Worm (Caenorhabditis elegans) whole organism, L1 larva: ENCODE measurements around the gene R03H10.2.

ENCODE experiments used
- C04F5.9 ChIP-seq: sonication (generic microtip); optimal IDR thresholded peaks from 2 replicates; lab custom pipeline; 2016; ENCODE audit warnings: missing genetic modification characterization, missing compliant biosample characterization
- alr-1 ChIP-seq: fragments of 200-800 bp; sonication (Bioruptor generic); optimal IDR thresholded peaks from 2 replicates; lab custom pipeline; 2018; ENCODE audit warnings: borderline replicate concordance, mild to moderate bottlenecking, missing genetic modification characterization, missing compliant biosample characterization
- ceh-8 ChIP-seq: fragments of 200-800 bp; sonication (Bioruptor generic); optimal IDR thresholded peaks from 2 replicates; lab custom pipeline; 2018; ENCODE audit warnings: mild to moderate bottlenecking, missing genetic modification characterization, moderate library complexity, missing compliant biosample characterization
- ceh-88 ChIP-seq: fragments of 200-800 bp; sonication (Bioruptor generic); IDR thresholded peaks from 2 replicates; pipeline ENCODE4 v1.3.6; 2022; ENCODE audit warnings: missing genetic modification characterization, missing compliant biosample characterization
- ceh-90 ChIP-seq: sonication (generic microtip); optimal IDR thresholded peaks from 2 replicates; lab custom pipeline; 2016; ENCODE audit warnings: missing genetic modification characterization, missing compliant biosample characterization
- dpl-1 ChIP-seq, 3 experiments: fragments of 150-350 bp in 2 of 3; sonication (generic microtip) in 1 of 3; optimal IDR thresholded peaks; 2 replicates each; lab custom pipeline; 2014 to 2017; ENCODE audit warnings: missing biosample characterization in 3 of 3, missing genetic modification characterization in 3 of 3, missing genetic modification reagents in 3 of 3
- efl-1 ChIP-seq, 4 experiments: fragments of 150-350 bp; optimal IDR thresholded peaks in 3 of 4; peaks in 1 of 4; 1 replicate in 1 of 4; 2 replicates in 3 of 4; lab custom pipeline; 2014; ENCODE audit warnings: missing biosample characterization in 2 of 4, missing genetic modification characterization in 2 of 4, missing genetic modification reagents in 2 of 4
- egl-13 ChIP-seq: sonication (generic microtip); optimal IDR thresholded peaks from 2 replicates; lab custom pipeline; 2016; ENCODE audit warnings: missing genotype, missing genetic modification reagents, missing genetic modification characterization, missing compliant biosample characterization
- elt-2 ChIP-seq: sonication (generic microtip); optimal IDR thresholded peaks from 2 replicates; lab custom pipeline; 2016; ENCODE audit warnings: missing genetic modification characterization, mild to moderate bottlenecking, inconsistent platforms, missing compliant biosample characterization, missing genetic modification reagents
- elt-3 ChIP-seq, 6 experiments: fragments of 150-350 bp in 1 of 6; sonication (generic microtip); optimal IDR thresholded peaks; 2 replicates each; lab custom pipeline; 2017 to 2018; ENCODE audit warnings: missing biosample characterization in 6 of 6, missing genetic modification characterization in 6 of 6, inconsistent platforms in 1 of 6
- fkh-8 ChIP-seq: sonication (generic microtip); optimal IDR thresholded peaks from 2 replicates; lab custom pipeline; 2016; ENCODE audit warnings: mild to moderate bottlenecking, missing genetic modification characterization, missing compliant biosample characterization
- grh-1 ChIP-seq: fragments of 200-800 bp; sonication (Bioruptor generic); IDR thresholded peaks from 2 replicates; pipeline ENCODE4 v1.3.6; 2022; ENCODE audit warnings: missing genetic modification reagents, missing genetic modification characterization, missing compliant biosample characterization
- hpl-2 ChIP-seq: fragments of 150-350 bp; optimal IDR thresholded peaks from 2 replicates; lab custom pipeline; 2014; ENCODE audit warnings: missing biosample characterization, missing genetic modification reagents, missing genetic modification characterization
- isw-1 ChIP-seq: fragments of 200-800 bp; sonication (Bioruptor generic); IDR thresholded peaks from 2 replicates; pipeline ENCODE4 v1.3.6; 2022; ENCODE audit warnings: missing genetic modification characterization, missing compliant biosample characterization
- lin-14 ChIP-seq: fragments of 200-800 bp; sonication (Bioruptor generic); optimal IDR thresholded peaks from 2 replicates; lab custom pipeline; 2018; ENCODE audit warnings: mild to moderate bottlenecking, missing genetic modification characterization, moderate library complexity, missing compliant biosample characterization
- lin-15B ChIP-seq: fragments of 150-350 bp; sonication (generic microtip); optimal IDR thresholded peaks from 3 replicates; lab custom pipeline; 2014; ENCODE audit warnings: missing biosample characterization, missing genetic modification characterization
- lin-35 ChIP-seq, 2 experiments: fragments of 150-350 bp; optimal IDR thresholded peaks; 2 replicates each; lab custom pipeline; 2014; ENCODE audit warnings: missing biosample characterization in 2 of 2, missing genetic modification characterization in 2 of 2, missing genetic modification reagents in 2 of 2
- lin-39 ChIP-seq: fragments of 150-350 bp; optimal IDR thresholded peaks from 2 replicates; lab custom pipeline; 2014; ENCODE audit warnings: missing biosample characterization, missing genetic modification reagents, missing genetic modification characterization
- mdl-1 ChIP-seq, 2 experiments: fragments of 150-350 bp; optimal IDR thresholded peaks; 2 replicates each; lab custom pipeline; 2014 to 2017; ENCODE audit warnings: missing biosample characterization in 2 of 2, missing genetic modification characterization in 2 of 2, inconsistent platforms in 1 of 2
- mef-2 ChIP-seq: fragments of 150-350 bp; optimal IDR thresholded peaks from 2 replicates; lab custom pipeline; 2014; ENCODE audit warnings: missing biosample characterization, missing genetic modification characterization
- nhr-237 ChIP-seq: fragments of 150-350 bp; optimal IDR thresholded peaks from 2 replicates; lab custom pipeline; 2014; ENCODE audit warnings: missing biosample characterization, missing genetic modification characterization
- nhr-71 ChIP-seq: sonication (generic microtip); optimal IDR thresholded peaks from 2 replicates; lab custom pipeline; 2016; ENCODE audit warnings: mild to moderate bottlenecking, missing genetic modification characterization, moderate library complexity, missing compliant biosample characterization
- nhr-77 ChIP-seq: fragments of 150-350 bp; optimal IDR thresholded peaks from 2 replicates; lab custom pipeline; 2014; ENCODE audit warnings: missing biosample characterization, missing genetic modification characterization
- nhr-84 ChIP-seq: sonication (generic microtip); optimal IDR thresholded peaks from 2 replicates; lab custom pipeline; 2017; ENCODE audit warnings: missing biosample characterization, missing genetic modification characterization
- nhr-85 ChIP-seq: sonication (generic microtip); peaks from one replicate; lab custom pipeline; 2016; ENCODE audit warnings: missing genetic modification characterization, inconsistent platforms, missing compliant biosample characterization
- pqm-1 ChIP-seq: sonication (generic microtip); optimal IDR thresholded peaks from 3 replicates; lab custom pipeline; 2017; ENCODE audit warnings: missing biosample characterization, missing genetic modification characterization
- rnt-1 ChIP-seq: sonication (generic microtip); optimal IDR thresholded peaks from 2 replicates; lab custom pipeline; 2016; ENCODE audit warnings: mild to moderate bottlenecking, missing genetic modification characterization, moderate library complexity, missing compliant biosample characterization
- snpc-4 ChIP-seq: fragments of 150-350 bp; optimal IDR thresholded peaks from 2 replicates; lab custom pipeline; 2014; ENCODE audit warnings: missing biosample characterization, missing genetic modification characterization
- tbx-2 ChIP-seq: sonication (generic microtip); optimal IDR thresholded peaks from 2 replicates; lab custom pipeline; 2016; ENCODE audit warnings: missing genetic modification characterization, missing compliant biosample characterization
- tlp-1 ChIP-seq: fragments of 150-350 bp; optimal IDR thresholded peaks from 2 replicates; lab custom pipeline; 2014; ENCODE audit warnings: missing biosample characterization, missing genetic modification characterization
- unc-130 ChIP-seq: fragments of 150-350 bp; optimal IDR thresholded peaks from 2 replicates; lab custom pipeline; 2017; ENCODE audit warnings: missing biosample characterization, missing genetic modification characterization, inconsistent platforms
- unc-62 ChIP-seq: fragments of 150-350 bp; optimal IDR thresholded peaks from 2 replicates; lab custom pipeline; 2014; ENCODE audit warnings: missing biosample characterization, missing genetic modification reagents, missing genetic modification characterization
- unc-86 ChIP-seq: sonication (generic microtip); optimal IDR thresholded peaks from 2 replicates; lab custom pipeline; 2016; ENCODE audit warnings: missing genetic modification characterization, missing compliant biosample characterization
- vab-15 ChIP-seq: sonication (generic microtip); optimal IDR thresholded peaks from 2 replicates; lab custom pipeline; 2017; ENCODE audit warnings: missing genotype, mild to moderate bottlenecking, missing genetic modification characterization, missing compliant biosample characterization

The R03H10.2 gene

ce11 chrII:4183979-4184378, 28.4 kb downstream of the R03H10.2 start (continued):
- no peak for TF ChIP-seq nhr-84 (tag; lab: Kevin White, UChicago)
- no peak for TF ChIP-seq ceh-90
- no peak for TF ChIP-seq mef-2 (tag; lab: Kevin White, UChicago)

DNA sequence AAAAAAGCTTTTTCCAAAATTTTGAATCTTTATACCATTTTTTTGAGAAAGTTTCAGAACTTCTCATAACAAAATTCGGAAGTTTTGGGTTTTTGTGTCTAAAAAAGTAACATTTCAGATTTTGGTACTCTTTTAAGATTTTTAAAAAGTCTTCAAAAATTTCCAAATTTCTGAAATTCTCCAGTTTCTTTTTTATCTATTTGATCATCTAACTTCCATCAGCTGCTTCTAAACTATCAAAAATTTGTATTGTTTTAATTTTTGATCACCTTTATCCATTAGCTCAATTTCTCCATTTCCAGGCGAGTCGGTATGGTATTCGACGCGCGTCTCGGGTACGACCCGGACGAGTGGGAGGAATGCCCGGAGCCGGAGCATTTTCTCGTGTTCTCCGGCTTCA, 30.8 kb downstream of the R03H10.2 start, which contains the start of gene cpna-1:
Gene cpna-1 (plus strand): TSS at position 301 of the 400 bp plus-strand sequence.
- TF ChIP-seq egl-13 (tag; lab: Kevin White, UChicago) (no peak), vab-15 (tag; lab: Kevin White, UChicago) (no peak)

ce11 chrII:4194127-4194526, 38.6 kb downstream of the R03H10.2 start, which contains the start of gene mth-2:
mth-2 (minus strand) TSS chrII:4194314.
- TF ChIP-seq fkh-8 (tag; lab: Kevin White, UChicago), result no peak
- TF ChIP-seq nhr-77 (tag; lab: Kevin White, UChicago), result no peak
- no peak for TF ChIP-seq tlp-1 (tag; lab: Kevin White, UChicago)
- no peak for TF ChIP-seq isw-1
- no peak for TF ChIP-seq dpl-1 (GFP tag; optimal IDR thresholded peaks at IDR 0.05; lab: Kevin White, UChicago)
- TF ChIP-seq lin-15B (tag; lab: Kevin White, UChicago), result no peak
- TF ChIP-seq elt-2 (tag; lab: Kevin White, UChicago), result peak; percentile 93
- no peak for TF ChIP-seq nhr-237 (tag; lab: Kevin White, UChicago)
- TF ChIP-seq lin-14 (GFP tag; lab: Kevin White, UChicago), result peak; percentile 10
- peak in 1 of 6 experiments; percentile 46 for TF ChIP-seq elt-3 (tag; optimal IDR thresholded peaks at IDR 0.05; lab: Kevin White, UChicago)
- peak in 1 of 2 experiments; percentile 42 for TF ChIP-seq lin-35 (GFP tag; optimal IDR thresholded peaks at IDR 0.05; lab: Kevin White, UChicago)
- no peak for TF ChIP-seq unc-130
- TF ChIP-seq alr-1 (tag; lab: Kevin White, UChicago), result no peak
- no peak for TF ChIP-seq tbx-2 (tag; lab: Kevin White, UChicago)
- no peak for TF ChIP-seq C04F5.9 (tag; lab: Kevin White, UChicago)
- peak; percentile 22 for TF ChIP-seq pqm-1 (tag; lab: Kevin White, UChicago)
- no peak for TF ChIP-seq rnt-1 (tag; lab: Kevin White, UChicago)

ce11 chrII:4202633-4203032, 47.1 kb downstream of the R03H10.2 start:
- TF ChIP-seq nhr-85 (tag; lab: Kevin White, UChicago), result peak; percentile 95

DNA sequence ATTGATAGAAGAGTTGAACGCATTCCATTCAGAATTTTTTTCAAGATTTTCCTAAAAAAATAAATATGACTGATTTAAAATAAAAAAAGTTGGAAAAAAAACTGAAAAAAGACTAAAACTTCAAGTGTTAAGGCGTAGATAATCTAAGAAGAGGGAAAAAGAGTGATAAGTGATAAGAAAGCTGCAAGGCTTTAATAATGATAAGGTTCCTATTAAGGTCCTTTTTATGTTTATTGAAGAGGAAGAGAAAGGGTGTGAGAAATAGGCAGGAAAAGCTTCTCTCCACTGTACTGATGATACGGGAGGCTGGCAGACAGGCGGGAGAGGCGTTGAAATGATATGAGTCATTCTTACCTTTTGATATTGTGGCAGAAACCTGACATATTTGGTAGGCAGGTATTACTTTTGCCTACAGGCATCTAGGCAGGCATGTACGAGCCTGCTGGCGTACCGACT, 48.2 kb downstream of the R03H10.2 start, which contains the start of gene mth-1:
Gene mth-1 (minus strand): TSS at position 51 of the 456 bp plus-strand sequence.
- no peak for TF ChIP-seq lin-39 (tag; lab: Kevin White, UChicago)
- TF ChIP-seq elt-2 (tag; lab: Kevin White, UChicago), result peak; percentile 97
- no peak for TF ChIP-seq efl-1 (optimal IDR thresholded peaks at IDR 0.05; lab: Kevin White, UChicago)
- TF ChIP-seq efl-1 (GFP tag; optimal IDR thresholded peaks at IDR 0.05 in 1 of 2; lab: Kevin White, UChicago), result peak in 1 of 2 experiments; percentile 40
- TF ChIP-seq mef-2 (tag; lab: Kevin White, UChicago), result no peak
- TF ChIP-seq tlp-1 (tag; lab: Kevin White, UChicago), result no peak

DNA sequence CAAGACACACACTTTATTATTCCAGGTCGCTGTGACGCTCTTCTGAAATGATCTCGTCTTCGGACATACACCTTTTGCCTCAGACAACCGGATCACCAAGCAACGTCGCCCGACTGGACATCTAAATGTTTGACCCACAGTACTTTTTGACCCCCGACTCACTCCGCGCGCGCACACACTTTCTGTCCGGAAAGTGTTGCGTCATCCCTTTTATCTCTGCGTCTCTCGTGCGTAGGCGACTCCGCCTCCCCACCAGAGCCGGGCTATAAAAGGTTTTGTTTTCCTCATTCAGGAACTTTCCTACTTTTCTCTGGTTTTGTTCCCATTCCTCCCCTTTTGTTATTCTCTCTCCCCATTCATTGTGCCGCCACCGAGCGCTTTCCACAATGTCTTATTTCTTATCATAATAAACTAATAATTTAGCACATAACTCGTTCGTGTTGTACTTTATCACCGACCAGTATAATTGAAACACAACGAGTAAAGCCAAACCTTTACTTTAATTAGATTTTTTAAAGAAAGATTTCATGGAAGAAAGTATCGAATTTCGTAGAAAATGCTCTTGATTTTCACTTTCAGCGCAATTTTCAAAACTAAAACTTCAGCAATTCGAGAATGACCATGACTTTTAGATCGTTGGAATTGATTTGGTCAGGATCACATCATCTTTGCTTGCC, 53.6 kb downstream of the R03H10.2 start, which contains the start of gene F31D5.6:
Gene F31D5.6 (plus strand): TSS at position 627 of the 677 bp plus-strand sequence.
- TF ChIP-seq fkh-8 (tag; lab: Kevin White, UChicago) (no peak), grh-1 (no peak), tlp-1 (tag; lab: Kevin White, UChicago) (no peak), isw-1 (no peak), hpl-2 (no peak)

ce11 chrII:4211113-4211512, 55.5 kb downstream of the R03H10.2 start, which contains the start of gene F31D5.7:
F31D5.7 (plus strand) TSS chrII:4211413.
- TF ChIP-seq nhr-71 (tag; lab: Kevin White, UChicago), result no peak
- TF ChIP-seq unc-62 (GFP tag; lab: Kevin White, UChicago), result no peak
- TF ChIP-seq ceh-88, result no peak
- TF ChIP-seq ceh-8, result no peak
- no peak for TF ChIP-seq lin-35 (GFP tag; optimal IDR thresholded peaks at IDR 0.05; lab: Kevin White, UChicago)
- no peak for TF ChIP-seq snpc-4 (tag; lab: Kevin White, UChicago)
- TF ChIP-seq tlp-1 (tag; lab: Kevin White, UChicago), result no peak
- no peak for TF ChIP-seq mdl-1 (tag; optimal IDR thresholded peaks at IDR 0.05; lab: Kevin White, UChicago)
- no peak for TF ChIP-seq elt-2 (tag; lab: Kevin White, UChicago)
- TF ChIP-seq unc-86 (tag; lab: Kevin White, UChicago), result no peak
- TF ChIP-seq, all 84 proteins: peak for 0
